Worm (Caenorhabditis elegans): Measurements from ENCODE around the gene dnc-2.

Gene dnc-2

ce11 chrIII:5879291-5879968, 46.1 kb downstream of the dnc-2 start, which contains the start of gene hpo-10 (continued):
- TF ChIP-seq nhr-84 (tag; optimal IDR thresholded peaks at IDR 0.05) = no peak
- TF ChIP-seq nhr-76 (tag; optimal IDR thresholded peaks at IDR 0.05) = no peak
- no peak for TF ChIP-seq zag-1 (tag; optimal IDR thresholded peaks at IDR 0.05)
- no peak for TF ChIP-seq fos-1 (tag; optimal IDR thresholded peaks at IDR 0.05)
- TF ChIP-seq lir-3 (tag; optimal IDR thresholded peaks at IDR 0.05; ENCODE audit: poor library complexity) = no peak
- no peak for TF ChIP-seq unc-86 (tag; optimal IDR thresholded peaks at IDR 0.05)
- no peak for TF ChIP-seq mep-1 (tag; optimal IDR thresholded peaks at IDR 0.05)
- peak; percentile 23 for TF ChIP-seq ama-1 (optimal IDR thresholded peaks at IDR 0.05)
- TF ChIP-seq blmp-1 (tag; optimal IDR thresholded peaks at IDR 0.05) = peak; percentile 54
- TF ChIP-seq isw-1 (GFP tag; IDR thresholded peaks at IDR 0.05) = no peak
- TF ChIP-seq F16B12.6 (tag; optimal IDR thresholded peaks at IDR 0.05) = no peak
- peak in 1 of 3 experiments; percentile 32 for TF ChIP-seq ceh-82 (tag; optimal IDR thresholded peaks at IDR 0.05)
- TF ChIP-seq nhr-28 (tag; optimal IDR thresholded peaks at IDR 0.05) = no peak
- TF ChIP-seq unc-130 (tag; optimal IDR thresholded peaks at IDR 0.05) = no peak
- peak; percentile 27 for TF ChIP-seq snu-23 (GFP tag; optimal IDR thresholded peaks at IDR 0.05)
- no peak for TF ChIP-seq ceh-63 (GFP tag; optimal IDR thresholded peaks at IDR 0.05)
- TF ChIP-seq hlh-4 (tag; optimal IDR thresholded peaks at IDR 0.05) = no peak
- TF ChIP-seq efl-3 (GFP tag; optimal IDR thresholded peaks at IDR 0.05) = no peak
- no peak for TF ChIP-seq ces-1 (GFP tag; optimal IDR thresholded peaks at IDR 0.05)
- no peak for TF ChIP-seq sptf-1 (tag; optimal IDR thresholded peaks at IDR 0.05)
- peak in 2 of 3 experiments; percentile 34 for TF ChIP-seq dpl-1 (GFP tag; optimal IDR thresholded peaks at IDR 0.05)
- no peak for TF ChIP-seq unc-62 (GFP tag; optimal IDR thresholded peaks at IDR 0.05)
- no peak for TF ChIP-seq sox-4 (tag; optimal IDR thresholded peaks at IDR 0.05)
- TF ChIP-seq mab-9 (GFP tag; IDR thresholded peaks at IDR 0.05) = no peak
- TF ChIP-seq C16A3.4 (tag; optimal IDR thresholded peaks at IDR 0.05) = peak; percentile 33
- peak; percentile 27 to 28 for TF ChIP-seq efl-1 (optimal IDR thresholded peaks at IDR 0.05)
- peak; percentile 32 to 95 for TF ChIP-seq efl-1 (GFP tag; optimal IDR thresholded peaks at IDR 0.05 in 1 of 2)
- TF ChIP-seq egl-27 (tag; optimal IDR thresholded peaks at IDR 0.05) = no peak
- TF ChIP-seq vab-15 (tag; optimal IDR thresholded peaks at IDR 0.05) = no peak
- TF ChIP-seq mef-2 (tag; optimal IDR thresholded peaks at IDR 0.05) = no peak
- no peak for TF ChIP-seq pag-3 (tag; optimal IDR thresholded peaks at IDR 0.05; ENCODE audit: borderline replicate concordance, insufficient read depth)
- no peak for TF ChIP-seq lin-15B (tag; optimal IDR thresholded peaks at IDR 0.05)
- no peak for TF ChIP-seq elt-3 (tag; optimal IDR thresholded peaks at IDR 0.05)
- TF ChIP-seq nhr-47 (tag; optimal IDR thresholded peaks at IDR 0.05) = peak; percentile 35
- no peak for TF ChIP-seq mdl-1 (tag; optimal IDR thresholded peaks at IDR 0.05)
- TF ChIP-seq nhr-11 (tag; optimal IDR thresholded peaks at IDR 0.05) = no peak
- TF ChIP-seq zip-4 (GFP tag; optimal IDR thresholded peaks at IDR 0.05) = no peak
- TF ChIP-seq nhr-237 (tag; optimal IDR thresholded peaks at IDR 0.05) = no peak
- no peak for TF ChIP-seq xbp-1 (tag; optimal IDR thresholded peaks at IDR 0.05)
- TF ChIP-seq tlp-1 (tag; optimal IDR thresholded peaks at IDR 0.05) = no peak
- TF ChIP-seq nhr-71 (tag; optimal IDR thresholded peaks at IDR 0.05) = peak; percentile 44
- TF ChIP-seq tbx-2 (tag; optimal IDR thresholded peaks at IDR 0.05) = no peak
- TF ChIP-seq C04F5.9 (tag; optimal IDR thresholded peaks at IDR 0.05) = no peak

DNA sequence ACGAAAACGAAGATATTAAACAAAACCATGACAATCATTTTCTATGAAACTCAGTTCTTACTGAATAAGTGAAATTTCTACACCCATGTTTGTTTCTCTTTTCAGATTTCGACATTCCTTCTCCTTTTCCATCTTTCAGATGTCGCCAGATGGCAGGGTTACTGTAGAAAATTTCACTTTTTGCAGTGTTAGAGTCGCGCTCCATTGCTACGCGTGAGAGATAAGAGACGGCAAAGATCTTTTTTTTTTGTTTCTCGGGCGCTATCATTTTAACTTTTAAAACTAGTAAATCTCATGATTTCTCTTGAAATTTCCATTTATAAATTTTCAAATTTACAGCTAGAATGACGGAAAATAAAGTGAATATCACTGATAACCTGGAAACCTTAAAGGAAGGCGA, 47.3 kb downstream of the dnc-2 start, which contains the start of the genes mig-21 and F01F1.2:
TSS of gene mig-21 (minus strand) at position 166 of the 400 bp plus-strand sequence.
TSS of gene F01F1.2 (plus strand) at position 340 of the 400 bp plus-strand sequence.
- TF ChIP-seq lsy-2 (tag; optimal IDR thresholded peaks at IDR 0.05) (peak in 1 of 2 experiments; percentile 87), nhr-11 (tag; optimal IDR thresholded peaks at IDR 0.05) (no peak), nhr-71 (tag; optimal IDR thresholded peaks at IDR 0.05) (no peak), nhr-90 (tag; optimal IDR thresholded peaks at IDR 0.05; ENCODE audit: poor library complexity) (no peak), C16A3.4 (tag; optimal IDR thresholded peaks at IDR 0.05) (no peak), nhr-20 (tag; optimal IDR thresholded peaks at IDR 0.05) (no peak), pag-3 (tag; optimal IDR thresholded peaks at IDR 0.05; ENCODE audit: borderline replicate concordance, insufficient read depth) (no peak), blmp-1 (tag; optimal IDR thresholded peaks at IDR 0.05) (peak; percentile 96), unc-30 (tag; optimal IDR thresholded peaks at IDR 0.05) (no peak), nhr-77 (tag; optimal IDR thresholded peaks at IDR 0.05) (no peak), efl-1 (optimal IDR thresholded peaks at IDR 0.05) (no peak), efl-1 (GFP tag; optimal IDR thresholded peaks at IDR 0.05 in 1 of 2) (peak in 1 of 2 experiments; percentile 82), nhr-237 (tag; optimal IDR thresholded peaks at IDR 0.05) (no peak), pax-3 (tag; optimal IDR thresholded peaks at IDR 0.05) (no peak), snu-23 (GFP tag; optimal IDR thresholded peaks at IDR 0.05) (no peak), sox-4 (tag; optimal IDR thresholded peaks at IDR 0.05) (no peak), fos-1 (tag; optimal IDR thresholded peaks at IDR 0.05) (no peak), xbp-1 (tag; optimal IDR thresholded peaks at IDR 0.05) (no peak), aha-1 (tag; optimal IDR thresholded peaks at IDR 0.05) (no peak), rnt-1 (tag; optimal IDR thresholded peaks at IDR 0.05) (no peak), swsn-7 (tag; optimal IDR thresholded peaks at IDR 0.05) (no peak), aly-2 (tag; optimal IDR thresholded peaks at IDR 0.05) (no peak)

Measured in whole organism, L1 larva.